Worm (Caenorhabditis elegans) whole organism, midembryonic: ENCODE results near the gene F56F10.1.

Source experiments
- T22C8.4 ChIP-seq: fragments of 200-800 bp; sonication (Bioruptor generic); IDR thresholded peaks from 2 replicates; pipeline ENCODE4 v1.3.6; 2022; ENCODE audit warnings: missing genetic modification characterization, missing compliant biosample characterization
- cog-1 ChIP-seq: sonication (generic microtip); optimal IDR thresholded peaks from 2 replicates; lab custom pipeline; 2016; ENCODE audit warnings: missing genetic modification characterization, missing compliant biosample characterization
- flt-1 ChIP-seq: fragments of 200-800 bp; sonication (Bioruptor generic); IDR thresholded peaks from 2 replicates; pipeline ENCODE4 v1.3.6; 2022; ENCODE audit warnings: missing genetic modification characterization, missing compliant biosample characterization
- klf-2 ChIP-seq: fragments of 200-800 bp; sonication (Bioruptor generic); conservative IDR thresholded peaks from 2 replicates; pipeline ENCODE4 v1.3.6; 2022; ENCODE audit warnings: missing genetic modification reagents, missing genetic modification characterization, missing compliant biosample characterization
- med-1 ChIP-seq: sonication (generic microtip); optimal IDR thresholded peaks from 2 replicates; lab custom pipeline; 2017; ENCODE audit warnings: missing genetic modification characterization, mild to moderate bottlenecking, missing compliant biosample characterization, antibody characterized with exemption, missing genetic modification reagents; ENCODE audit not compliant: insufficient read depth
- ref-1 ChIP-seq: fragments of 200-800 bp; sonication (Bioruptor generic); conservative IDR thresholded peaks from 2 replicates; pipeline ENCODE4 v1.3.6; 2022; ENCODE audit warnings: missing genetic modification reagents, missing genetic modification characterization, missing compliant biosample characterization
- tab-1 ChIP-seq: fragments of 200-800 bp; sonication (Bioruptor generic); IDR thresholded peaks from 2 replicates; pipeline ENCODE4 v1.3.6; 2022; ENCODE audit warnings: missing genetic modification characterization, missing compliant biosample characterization
- ztf-23 ChIP-seq: fragments of 200-800 bp; sonication (Bioruptor generic); IDR thresholded peaks from 2 replicates; pipeline ENCODE4 v1.3.6; 2022; ENCODE audit warnings: missing genetic modification reagents, missing genetic modification characterization, missing compliant biosample characterization
- ztf-29 ChIP-seq: fragments of 200-800 bp; sonication (Bioruptor generic); IDR thresholded peaks from 2 replicates; pipeline ENCODE4 v1.3.6; 2022; ENCODE audit warnings: missing genetic modification reagents, missing genetic modification characterization, missing compliant biosample characterization

The F56F10.1 gene

ce11 chrX:912990-913389, 40.6 kb downstream of the F56F10.1 start, which contains the start of gene F35H12.6:
TSS of gene F35H12.6 (plus strand) at chrX:913290.
- TF ChIP-seq klf-2 (GFP tag; lab: Robert Waterston, UW) (no peak), cog-1 (tag; lab: Kevin White, UChicago) (no peak), ref-1 (GFP tag; lab: Robert Waterston, UW) (no peak), T22C8.4 (GFP tag; lab: Robert Waterston, UW) (no peak), ztf-29 (GFP tag; lab: Robert Waterston, UW) (no peak)

ce11 chrX:915510-915909, 43.1 kb downstream of the F56F10.1 start, which contains the start of gene sel-12:
TSS of gene sel-12 (plus strand) at chrX:915867.
- TF ChIP-seq cog-1 (tag; lab: Kevin White, UChicago) (no peak), ref-1 (GFP tag; lab: Robert Waterston, UW) (no peak), flt-1 (no peak), klf-2 (GFP tag; lab: Robert Waterston, UW) (no peak), ztf-29 (GFP tag; lab: Robert Waterston, UW) (no peak), ztf-23 (GFP tag; lab: Robert Waterston, UW) (no peak), tab-1 (GFP tag; lab: Robert Waterston, UW) (no peak), med-1 (GFP tag; lab: Kevin White, UChicago) (no peak), T22C8.4 (GFP tag; lab: Robert Waterston, UW) (no peak)

DNA sequence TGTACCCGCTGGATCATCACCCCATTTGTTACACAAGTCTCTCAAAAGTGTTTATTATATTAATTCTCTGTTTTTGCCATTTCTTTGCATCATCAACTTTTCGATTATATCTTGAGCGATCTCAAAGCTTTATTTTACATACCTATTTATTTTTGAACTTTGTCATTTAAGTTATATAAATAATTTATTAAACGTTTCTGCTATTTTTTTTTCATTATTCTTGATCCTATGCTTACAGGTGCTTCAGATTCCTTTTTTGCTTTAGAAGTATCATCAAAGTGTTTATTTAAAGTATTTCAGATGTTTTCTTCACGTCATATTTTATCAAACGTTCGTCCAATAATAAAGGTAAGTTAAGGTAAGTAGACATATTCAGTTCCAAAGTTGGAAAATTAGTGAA, 45.7 kb downstream of the F56F10.1 start, which contains the start of gene F35H12.5:
Gene F35H12.5 (plus strand): TSS at position 301 of the 400 bp plus-strand sequence.
- TF ChIP-seq med-1 (GFP tag; lab: Kevin White, UChicago) (no peak), T22C8.4 (GFP tag; lab: Robert Waterston, UW) (no peak), tab-1 (GFP tag; lab: Robert Waterston, UW) (no peak), flt-1 (no peak), cog-1 (tag; lab: Kevin White, UChicago) (no peak), ztf-29 (GFP tag; lab: Robert Waterston, UW) (no peak), ref-1 (GFP tag; lab: Robert Waterston, UW) (no peak), ztf-23 (GFP tag; lab: Robert Waterston, UW) (no peak), klf-2 (GFP tag; lab: Robert Waterston, UW) (no peak)

ce11 chrX:924495-925008, 52.1 kb downstream of the F56F10.1 start, which contains the start of the genes pifk-1 and tbc-11:
TSS of gene pifk-1 (minus strand) at chrX:924511.
TSS of gene tbc-11 (plus strand) at chrX:924958.
- TF ChIP-seq ref-1 (GFP tag; lab: Robert Waterston, UW): no peak
